Fruit fly (Drosophila melanogaster): Measurements from ENCODE around the gene Rac1.

The Rac1 gene

dm6 chr3L:1332973-1333372 lies 30.5 kb upstream of the Rac1 start, which contains the start of gene msd5 (continued):
- TF ChIP-seq sna (GFP tag; IDR thresholded peaks at IDR 0.05; ENCODE audit: partially characterized antibody) (peak; percentile 39; the same call in 1 of the 2 replicates), unc-4 (GFP tag; IDR thresholded peaks at IDR 0.05; ENCODE audit: partially characterized antibody) (peak; percentile 34; the same call in 1 of the 2 replicates), chinmo (GFP tag; IDR thresholded peaks at IDR 0.05; ENCODE audit: partially characterized antibody) (0 out of 4 replicates have a peak, but pooled peaks have one; percentile 62), Gsc (GFP tag; IDR thresholded peaks at IDR 0.05) (no peak), az2 (GFP tag; optimal IDR thresholded peaks at IDR 0.05) (no peak), CG34224 (GFP tag; IDR thresholded peaks at IDR 0.05; ENCODE audit: partially characterized antibody) (peak; percentile 66), bbx (GFP tag; IDR thresholded peaks at IDR 0.05; ENCODE audit: partially characterized antibody) (peak; percentile 30; the same call in 1 of the 2 replicates), sima (GFP tag; optimal IDR thresholded peaks at IDR 0.05) (no peak), Dll (GFP tag; IDR thresholded peaks at IDR 0.05; ENCODE audit: partially characterized antibody) (peak; percentile 62; the same call in 2 of the 4 replicates), Mrtf (GFP tag; IDR thresholded peaks at IDR 0.05) (no peak), CG13287 (GFP tag; IDR thresholded peaks at IDR 0.05; ENCODE audit: partially characterized antibody) (peak; percentile 47), phol (tag; optimal IDR thresholded peaks at IDR 0.05) (peak; percentile 10)

- TF ChIP-seq scrt (GFP tag; optimal IDR thresholded peaks at IDR 0.05), result no peak
- no peak for TF ChIP-seq CG4617 (GFP tag; optimal IDR thresholded peaks at IDR 0.05; ENCODE audit: borderline replicate concordance)
- no peak for TF ChIP-seq emc (GFP tag; optimal IDR thresholded peaks at IDR 0.05)
- no peak for TF ChIP-seq CG3838 (GFP tag; optimal IDR thresholded peaks at IDR 0.05)
- no peak for TF ChIP-seq HLH54F (GFP tag; optimal IDR thresholded peaks at IDR 0.05)
- no peak for TF ChIP-seq gsb-n (tag; optimal IDR thresholded peaks at IDR 0.05)
- TF ChIP-seq Dp (GFP tag; optimal IDR thresholded peaks at IDR 0.05), result peak; percentile 97
- TF ChIP-seq odd (GFP tag; optimal IDR thresholded peaks at IDR 0.05), result no peak
- TF ChIP-seq Abd-B (GFP tag; optimal IDR thresholded peaks at IDR 0.05), result no peak
- no peak for TF ChIP-seq H2.0 (GFP tag; IDR thresholded peaks at IDR 0.05)
- no peak for TF ChIP-seq fd102C (GFP tag; optimal IDR thresholded peaks at IDR 0.05)
- no peak for TF ChIP-seq ro (GFP tag; IDR thresholded peaks at IDR 0.05)
- TF ChIP-seq BEAF-32 (GFP tag; optimal IDR thresholded peaks at IDR 0.05), result peak; percentile 32
- peak; percentile 35; the same call in 1 of the 2 replicates for TF ChIP-seq amos (GFP tag; IDR thresholded peaks at IDR 0.05; ENCODE audit: partially characterized antibody)
- TF ChIP-seq Oli (tag; optimal IDR thresholded peaks at IDR 0.05), result no peak
- TF ChIP-seq nerfin-1 (tag; optimal IDR thresholded peaks at IDR 0.05), result no peak
- no peak for TF ChIP-seq CG6689 (GFP tag; IDR thresholded peaks at IDR 0.05)
- no peak for TF ChIP-seq CG7786 (GFP tag; optimal IDR thresholded peaks at IDR 0.05)
- peak; percentile 48 for TF ChIP-seq sens (GFP tag)
- TF ChIP-seq CG9797 (GFP tag; optimal IDR thresholded peaks at IDR 0.05), result peak; percentile 63
- no peak for TF ChIP-seq CG14050 (GFP tag; IDR thresholded peaks at IDR 0.05)
- TF ChIP-seq exex (tag; optimal IDR thresholded peaks at IDR 0.05), result no peak
- no peak for TF ChIP-seq bowl (GFP tag; IDR thresholded peaks at IDR 0.05)
- peak; percentile 35 for TF ChIP-seq Sry-δ (GFP tag; optimal IDR thresholded peaks at IDR 0.05)
- TF ChIP-seq Ssrp (tag; optimal IDR thresholded peaks at IDR 0.05), result no peak
- TF ChIP-seq ken (GFP tag; IDR thresholded peaks at IDR 0.05), result no peak
- no peak for TF ChIP-seq Blimp-1 (GFP tag; optimal IDR thresholded peaks at IDR 0.05)
- no peak for TF ChIP-seq CG11696 (GFP tag; IDR thresholded peaks at IDR 0.05)
- no peak for TF ChIP-seq CG32767 (GFP tag; IDR thresholded peaks at IDR 0.05)
- no peak for TF ChIP-seq CTCF (GFP tag; optimal IDR thresholded peaks at IDR 0.05)
- TF ChIP-seq Hr39 (optimal IDR thresholded peaks at IDR 0.05), result no peak
- TF ChIP-seq Dad (GFP tag; optimal IDR thresholded peaks at IDR 0.05), result no peak
- TF ChIP-seq vnd (GFP tag; IDR thresholded peaks at IDR 0.05; ENCODE audit: partially characterized antibody), result no peak
- TF ChIP-seq CG3281 (GFP tag; optimal IDR thresholded peaks at IDR 0.05), result no peak
- no peak for TF ChIP-seq Lim3 (GFP tag; IDR thresholded peaks at IDR 0.05)
- no peak for TF ChIP-seq grau (tag; optimal IDR thresholded peaks at IDR 0.05)
- TF ChIP-seq Camta (GFP tag; optimal IDR thresholded peaks at IDR 0.05), result no peak
- TF ChIP-seq CG1024 (GFP tag; IDR thresholded peaks at IDR 0.05), result no peak
- TF ChIP-seq jigr1 (GFP tag; IDR thresholded peaks at IDR 0.05), result no peak
These were observed 29.1 kb upstream of the Rac1 start, which contains the start of gene msd1 for dm6 chr3L:1331542-1331941. Gene msd1 (plus strand): TSS chr3L:1331744.

All from whole organism, embryonic.